5 worm cellular contexts compared by ENCODE assay signal in the genomic region with DNA sequence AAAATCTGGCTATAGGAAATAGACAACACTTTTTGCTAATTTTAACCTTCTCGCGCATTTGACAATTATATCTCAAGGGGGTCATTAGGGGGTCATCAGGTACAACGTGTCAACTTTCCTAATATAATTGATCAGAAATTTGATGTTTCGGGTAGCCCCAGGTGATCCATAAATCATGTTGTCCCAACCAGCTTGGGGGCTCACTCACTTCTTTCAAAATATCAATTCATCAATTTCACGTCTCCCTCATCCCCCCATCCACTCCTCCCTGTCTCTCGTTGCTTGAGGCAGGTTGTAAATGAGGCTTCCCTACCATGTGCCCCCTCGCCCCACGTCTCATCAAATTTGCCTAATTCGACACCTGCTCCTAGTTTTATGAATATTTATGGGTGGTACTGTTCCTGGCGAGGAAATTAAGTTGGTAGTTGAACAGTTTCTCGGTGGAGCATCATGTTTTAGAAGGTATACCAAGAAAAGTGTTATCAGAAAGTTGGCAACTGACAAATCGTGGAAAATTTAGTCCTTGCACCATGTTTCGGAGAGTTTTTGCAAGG.
TF ChIP-seq lines count a peak whose summit lies in the region.

No protein-coding gene starts in this region.

TF ChIP-seq in whole organism, L1 larva, 84 proteins besides CTCF, POLR2A, EP300 and RAD21 (continues in another document):
- peak; percentile 41 for TF ChIP-seq tbx-2 (tag; optimal IDR thresholded peaks at IDR 0.05; lab: Kevin White, UChicago)
- no peak for TF ChIP-seq hpl-2 (GFP tag; optimal IDR thresholded peaks at IDR 0.05; lab: Kevin White, UChicago)
- no peak for TF ChIP-seq snpc-4 (tag; optimal IDR thresholded peaks at IDR 0.05; lab: Kevin White, UChicago)
- no peak for TF ChIP-seq efl-1 (optimal IDR thresholded peaks at IDR 0.05; lab: Kevin White, UChicago)
- no peak for TF ChIP-seq efl-1 (GFP tag; optimal IDR thresholded peaks at IDR 0.05 in 1 of 2; lab: Kevin White, UChicago)
- TF ChIP-seq ama-1 (optimal IDR thresholded peaks at IDR 0.05; lab: Kevin White, UChicago), result no peak
- no peak for TF ChIP-seq hlh-4 (tag; optimal IDR thresholded peaks at IDR 0.05; lab: Kevin White, UChicago)
- TF ChIP-seq lin-13 (GFP tag; optimal IDR thresholded peaks at IDR 0.05; lab: Kevin White, UChicago), result no peak
- TF ChIP-seq aha-1 (tag; optimal IDR thresholded peaks at IDR 0.05; lab: Kevin White, UChicago), result no peak
- TF ChIP-seq nhr-71 (tag; optimal IDR thresholded peaks at IDR 0.05; lab: Kevin White, UChicago), result no peak
- TF ChIP-seq nhr-20 (tag; optimal IDR thresholded peaks at IDR 0.05; lab: Kevin White, UChicago), result no peak
- no peak for TF ChIP-seq nhr-76 (tag; optimal IDR thresholded peaks at IDR 0.05; lab: Kevin White, UChicago)
- no peak for TF ChIP-seq ceh-88 (GFP tag; IDR thresholded peaks at IDR 0.05; lab: Robert Waterston, UW)
- no peak for TF ChIP-seq grh-1 (GFP tag; IDR thresholded peaks at IDR 0.05; lab: Robert Waterston, UW)
- peak in 1 of 2 experiments; percentile 23 for TF ChIP-seq ztf-11 (tag; optimal IDR thresholded peaks at IDR 0.05; lab: Kevin White, UChicago)
- no peak for TF ChIP-seq mab-9 (GFP tag; IDR thresholded peaks at IDR 0.05; lab: Robert Waterston, UW)
- no peak for TF ChIP-seq zag-1 (tag; optimal IDR thresholded peaks at IDR 0.05; lab: Kevin White, UChicago)
- TF ChIP-seq fkh-8 (tag; optimal IDR thresholded peaks at IDR 0.05; lab: Kevin White, UChicago), result no peak

TF ChIP-seq in whole organism, L2 larva, 48 proteins besides CTCF, POLR2A, EP300 and RAD21:
- peak; percentile 49 for TF ChIP-seq lin-39 (tag; optimal IDR thresholded peaks at IDR 0.05; lab: Kevin White, UChicago)
- TF ChIP-seq dmd-4 (tag; optimal IDR thresholded peaks at IDR 0.05; lab: Kevin White, UChicago), result no peak
- TF ChIP-seq mab-5 (tag; optimal IDR thresholded peaks at IDR 0.05; lab: Kevin White, UChicago), result peak; percentile 81
- TF ChIP-seq ceh-82 (tag; optimal IDR thresholded peaks at IDR 0.05; lab: Kevin White, UChicago), result no peak
- TF ChIP-seq Y55F3AM.14 (GFP tag; optimal IDR thresholded peaks at IDR 0.05; lab: Kevin White, UChicago), result no peak

TF ChIP-seq in whole organism, L3 larva, 47 proteins besides CTCF, POLR2A, EP300 and RAD21:
- TF ChIP-seq elt-3 (tag; optimal IDR thresholded peaks at IDR 0.05; lab: Kevin White, UChicago), result no peak
- TF ChIP-seq lin-39 (tag; optimal IDR thresholded peaks at IDR 0.05; lab: Kevin White, UChicago), result peak; percentile 7
- TF ChIP-seq aly-2 (tag; optimal IDR thresholded peaks at IDR 0.05; lab: Kevin White, UChicago), result no peak
- TF ChIP-seq ZK546.5 (tag; optimal IDR thresholded peaks at IDR 0.05; lab: Kevin White, UChicago), result no peak
- no peak for TF ChIP-seq mml-1 (tag; optimal IDR thresholded peaks at IDR 0.05; lab: Kevin White, UChicago)
- no peak for TF ChIP-seq eor-1 (tag; optimal IDR thresholded peaks at IDR 0.05; lab: Kevin White, UChicago)

TF ChIP-seq in whole organism, late embryonic, 69 proteins besides CTCF, POLR2A, EP300 and RAD21:
- peak; percentile 9 for TF ChIP-seq ceh-19 (GFP tag; optimal IDR thresholded peaks at IDR 0.05; lab: Kevin White, UChicago)
- TF ChIP-seq elt-4 (tag; optimal IDR thresholded peaks at IDR 0.05; lab: Kevin White, UChicago), result no peak
- TF ChIP-seq tbx-2 (tag; optimal IDR thresholded peaks at IDR 0.05; lab: Kevin White, UChicago), result no peak
- TF ChIP-seq ceh-6 (GFP tag; optimal IDR thresholded peaks at IDR 0.05; lab: Kevin White, UChicago), result no peak
- peak; percentile 89 for TF ChIP-seq unc-55 (GFP tag; optimal IDR thresholded peaks at IDR 0.05; lab: Kevin White, UChicago)
- TF ChIP-seq ceh-48 (tag; optimal IDR thresholded peaks at IDR 0.05; lab: Kevin White, UChicago), result no peak
- TF ChIP-seq C08G9.2 (tag; optimal IDR thresholded peaks at IDR 0.05; lab: Kevin White, UChicago), result no peak
- no peak for TF ChIP-seq ahr-1 (tag; optimal IDR thresholded peaks at IDR 0.05; lab: Kevin White, UChicago)
- TF ChIP-seq eyg-1 (tag; optimal IDR thresholded peaks at IDR 0.05; lab: Kevin White, UChicago), result no peak
- TF ChIP-seq pag-3 (tag; optimal IDR thresholded peaks at IDR 0.05; lab: Kevin White, UChicago; ENCODE audit: borderline replicate concordance), result no peak

TF ChIP-seq in whole organism, mixed stage, embryonic, 35 proteins besides CTCF, POLR2A, EP300 and RAD21:
- TF ChIP-seq ceh-39 (tag; optimal IDR thresholded peaks at IDR 0.05; lab: Kevin White, UChicago) (no peak), bed-3 (GFP tag; optimal IDR thresholded peaks at IDR 0.05; lab: Kevin White, UChicago) (no peak), unc-62 (GFP tag; optimal IDR thresholded peaks at IDR 0.05; lab: Kevin White, UChicago) (peak; percentile 76), ces-1 (GFP tag; optimal IDR thresholded peaks at IDR 0.05; lab: Kevin White, UChicago) (peak; percentile 35)
TF ChIP-seq in whole organism, mixed stage, embryonic: peak in this region for 2.

Comparison
In these comparisons a context has a peak if more than half of its experiments do, and no peak if none do; other contexts are left out.
1. Of the 10 proteins assayed by ChIP-seq in both whole organism, L1 larva and whole organism, late embryonic: peak only in whole organism, L1 larva: tbx-2; only in whole organism, late embryonic: none; in both: none; in neither: 9.